Worm (Caenorhabditis elegans) whole organism, L2 larva: ENCODE measurements around the gene hars-1.

ENCODE experiments used
- R02D3.7 ChIP-seq: fragments of 150-350 bp; optimal IDR thresholded peaks from 2 replicates; lab custom pipeline; 2014; ENCODE audit warnings: missing biosample characterization, missing genetic modification characterization
- ceh-82 ChIP-seq: fragments of 150-350 bp; optimal IDR thresholded peaks from 2 replicates; lab custom pipeline; 2014; ENCODE audit warnings: missing biosample characterization, missing genetic modification characterization
- dmd-4 ChIP-seq: sonication (generic microtip); optimal IDR thresholded peaks from 2 replicates; lab custom pipeline; 2017; ENCODE audit warnings: missing biosample characterization, missing genetic modification characterization
- elt-1 ChIP-seq: fragments of 150-350 bp; optimal IDR thresholded peaks from 2 replicates; lab custom pipeline; 2014; ENCODE audit warnings: missing biosample characterization, missing genetic modification characterization
- elt-3 ChIP-seq: sonication (generic microtip); optimal IDR thresholded peaks from 2 replicates; lab custom pipeline; 2017; ENCODE audit warnings: missing biosample characterization, missing genetic modification characterization
- fos-1 ChIP-seq: fragments of 150-350 bp; optimal IDR thresholded peaks from 2 replicates; lab custom pipeline; 2014; ENCODE audit warnings: missing biosample characterization, missing genetic modification characterization
- lsy-2 ChIP-seq, 2 experiments: fragments of 150-350 bp in 1 of 2; sonication (generic microtip) in 1 of 2; optimal IDR thresholded peaks; 2 replicates each; lab custom pipeline; 2014 to 2017; ENCODE audit warnings: missing biosample characterization in 2 of 2, missing genetic modification characterization in 2 of 2
- nhr-11 ChIP-seq: fragments of 150-350 bp; optimal IDR thresholded peaks from 2 replicates; lab custom pipeline; 2014; ENCODE audit warnings: missing biosample characterization, missing genetic modification characterization
- nhr-237 ChIP-seq: fragments of 150-350 bp; optimal IDR thresholded peaks from 2 replicates; lab custom pipeline; 2014; ENCODE audit warnings: missing biosample characterization, missing genetic modification characterization
- nhr-77 ChIP-seq: fragments of 150-350 bp; optimal IDR thresholded peaks from 2 replicates; lab custom pipeline; 2014; ENCODE audit warnings: missing biosample characterization, missing genetic modification characterization
- peb-1 ChIP-seq: fragments of 150-350 bp; optimal IDR thresholded peaks from 2 replicates; lab custom pipeline; 2014; ENCODE audit warnings: missing biosample characterization, missing genetic modification characterization
- unc-62 ChIP-seq: fragments of 150-350 bp; optimal IDR thresholded peaks from 2 replicates; lab custom pipeline; 2014; ENCODE audit warnings: missing biosample characterization, missing genetic modification reagents, missing genetic modification characterization

- TF ChIP-seq dmd-4 (tag; lab: Kevin White, UChicago) (no peak), nhr-77 (tag; lab: Kevin White, UChicago) (no peak), ceh-82 (tag; lab: Kevin White, UChicago) (no peak), elt-3 (no peak), fos-1 (tag; lab: Kevin White, UChicago) (peak; percentile 70), R02D3.7 (tag; lab: Kevin White, UChicago) (no peak), elt-1 (tag; lab: Kevin White, UChicago) (no peak), lsy-2 (tag; optimal IDR thresholded peaks at IDR 0.05; lab: Kevin White, UChicago) (no peak), peb-1 (no peak), nhr-11 (tag; lab: Kevin White, UChicago) (no peak), nhr-237 (no peak), unc-62 (GFP tag; lab: Kevin White, UChicago) (no peak)
These were observed 51.0 kb downstream of the hars-1 start, which contains the start of gene pyk-2 for ce11 chrIV:10909708-10910107.
